In the genomic region with DNA sequence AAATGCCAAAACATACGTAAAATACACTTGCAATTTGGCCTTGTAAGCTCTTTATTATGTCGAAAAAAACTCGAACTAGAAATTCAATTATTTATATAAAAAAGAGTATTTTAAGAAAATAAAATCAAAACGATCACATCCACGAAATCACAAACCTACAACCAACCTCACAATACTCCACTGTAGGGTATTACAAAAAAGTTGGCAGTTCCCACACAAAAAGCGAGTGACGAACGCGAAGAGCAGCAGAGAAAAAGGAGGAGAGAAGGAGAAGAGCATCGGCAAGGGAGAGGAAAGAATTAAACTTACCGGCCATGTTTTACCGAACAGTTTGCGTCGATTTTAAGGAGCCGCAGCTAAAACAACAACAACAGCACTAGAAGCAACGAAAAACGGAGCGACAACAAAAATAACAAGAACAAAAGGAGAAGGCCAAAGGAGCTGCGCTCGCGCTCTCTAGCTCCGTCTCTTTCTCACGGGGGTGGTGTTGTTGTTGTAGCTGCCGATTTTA, we compare ENCODE assay signal across 1 fruit fly cellular context.
TF ChIP-seq lines count a peak whose summit lies in the region.

No protein-coding gene starts in this region.

TF ChIP-seq in whole organism, embryonic, 481 proteins besides CTCF, POLR2A, EP300 and RAD21 (continued from another document):
- TF ChIP-seq hb (GFP tag; IDR thresholded peaks at IDR 0.05; lab: Robert Waterston, UW; ENCODE audit: partially characterized antibody) (no peak), inv (GFP tag; IDR thresholded peaks at IDR 0.05; lab: Robert Waterston, UW; ENCODE audit: partially characterized antibody) (no peak), prd (optimal IDR thresholded peaks at IDR 0.05; lab: Kevin White, UChicago) (no peak), prd (GFP tag; IDR thresholded peaks at IDR 0.05; lab: Robert Waterston, UW) (no peak; the same call in 2 of the 3 replicates), CG10565 (GFP tag; optimal IDR thresholded peaks at IDR 0.05; lab: Kevin White, UChicago) (no peak), hkb (optimal IDR thresholded peaks at IDR 0.05; lab: Kevin White, UChicago) (no peak), hkb (GFP tag; IDR thresholded peaks at IDR 0.05; lab: Robert Waterston, UW) (no peak), CG14441 (GFP tag; IDR thresholded peaks at IDR 0.05; lab: Robert Waterston, UW) (no peak), B-H2 (GFP tag; optimal IDR thresholded peaks at IDR 0.05; lab: Kevin White, UChicago) (no peak), CG2678 (tag; optimal IDR thresholded peaks at IDR 0.05; lab: Kevin White, UChicago) (peak; percentile 36), Sox100B (GFP tag; optimal IDR thresholded peaks at IDR 0.05; lab: Kevin White, UChicago) (no peak), Hr3 (GFP tag; optimal IDR thresholded peaks at IDR 0.05; lab: Kevin White, UChicago) (no peak), sna (GFP tag; IDR thresholded peaks at IDR 0.05; lab: Robert Waterston, UW; ENCODE audit: partially characterized antibody) (no peak), Awh (GFP tag; IDR thresholded peaks at IDR 0.05; lab: Robert Waterston, UW) (no peak), dimm (GFP tag; IDR thresholded peaks at IDR 0.05; lab: Robert Waterston, UW) (no peak), Xrp1 (GFP tag; IDR thresholded peaks at IDR 0.05; lab: Robert Waterston, UW) (no peak), lola (GFP tag; optimal IDR thresholded peaks at IDR 0.05; lab: Kevin White, UChicago) (no peak), Gug (GFP tag; IDR thresholded peaks at IDR 0.05; lab: Robert Waterston, UW) (no peak), CG10366 (GFP tag; IDR thresholded peaks at IDR 0.05; lab: Robert Waterston, UW) (no peak), pita (GFP tag; optimal IDR thresholded peaks at IDR 0.05; lab: Kevin White, UChicago) (no peak), grau (tag; optimal IDR thresholded peaks at IDR 0.05; lab: Kevin White, UChicago) (no peak), cwo (GFP tag; optimal IDR thresholded peaks at IDR 0.05; lab: Kevin White, UChicago) (no peak), exex (tag; optimal IDR thresholded peaks at IDR 0.05; lab: Kevin White, UChicago) (no peak), gcm (GFP tag; optimal IDR thresholded peaks at IDR 0.05; lab: Kevin White, UChicago) (no peak), slp2 (GFP tag; optimal IDR thresholded peaks at IDR 0.05; lab: Kevin White, UChicago) (no peak), tgo (GFP tag; IDR thresholded peaks at IDR 0.05; lab: Robert Waterston, UW) (no peak), mirr (GFP tag; optimal IDR thresholded peaks at IDR 0.05; lab: Kevin White, UChicago) (no peak), Dip3 (GFP tag; optimal IDR thresholded peaks at IDR 0.05; lab: Kevin White, UChicago) (no peak), PHDP (tag; optimal IDR thresholded peaks at IDR 0.05; lab: Kevin White, UChicago) (no peak), corto (GFP tag; optimal IDR thresholded peaks at IDR 0.05; lab: Kevin White, UChicago) (no peak), gt (GFP tag; IDR thresholded peaks at IDR 0.05; lab: Robert Waterston, UW) (no peak), Poxn (GFP tag; IDR thresholded peaks at IDR 0.05; lab: Robert Waterston, UW) (no peak), CG3995 (GFP tag; optimal IDR thresholded peaks at IDR 0.05; lab: Kevin White, UChicago) (no peak), Oaz (GFP tag; IDR thresholded peaks at IDR 0.05; lab: Robert Waterston, UW) (no peak), CG4328 (GFP tag; optimal IDR thresholded peaks at IDR 0.05; lab: Kevin White, UChicago) (no peak), CG18599 (GFP tag; optimal IDR thresholded peaks at IDR 0.05; lab: Kevin White, UChicago) (peak; percentile 45), org-1 (GFP tag; optimal IDR thresholded peaks at IDR 0.05; lab: Kevin White, UChicago) (no peak), CG31224 (GFP tag; IDR thresholded peaks at IDR 0.05; lab: Robert Waterston, UW) (no peak), CG2199 (GFP tag; IDR thresholded peaks at IDR 0.05; lab: Robert Waterston, UW) (no peak), insv (GFP tag; optimal IDR thresholded peaks at IDR 0.05; lab: Kevin White, UChicago) (no peak), CG13287 (GFP tag; IDR thresholded peaks at IDR 0.05; lab: Robert Waterston, UW; ENCODE audit: partially characterized antibody) (no peak), CG14710 (tag; optimal IDR thresholded peaks at IDR 0.05; lab: Kevin White, UChicago) (no peak), Bgb (GFP tag; IDR thresholded peaks at IDR 0.05; lab: Robert Waterston, UW; ENCODE audit: partially characterized antibody) (no peak), CG30403 (GFP tag; optimal IDR thresholded peaks at IDR 0.05; lab: Kevin White, UChicago) (peak; percentile 30), CG8478 (optimal IDR thresholded peaks at IDR 0.05; lab: Kevin White, UChicago) (no peak), CG16863 (GFP tag; optimal IDR thresholded peaks at IDR 0.05; lab: Kevin White, UChicago) (no peak), bigmax (GFP tag; optimal IDR thresholded peaks at IDR 0.05; lab: Kevin White, UChicago) (no peak), chif (GFP tag; optimal IDR thresholded peaks at IDR 0.05; lab: Kevin White, UChicago) (no peak), CG6854 (GFP tag; optimal IDR thresholded peaks at IDR 0.05; lab: Kevin White, UChicago) (no peak), CG1647 (GFP tag; optimal IDR thresholded peaks at IDR 0.05; lab: Kevin White, UChicago) (no peak), CG4707 (GFP tag; optimal IDR thresholded peaks at IDR 0.05; lab: Kevin White, UChicago) (no peak), Hand (GFP tag; optimal IDR thresholded peaks at IDR 0.05; lab: Kevin White, UChicago) (no peak), h (optimal IDR thresholded peaks at IDR 0.05; lab: Kevin White, UChicago) (no peak), CG5180 (GFP tag; optimal IDR thresholded peaks at IDR 0.05; lab: Kevin White, UChicago) (no peak), CG6272 (GFP tag; IDR thresholded peaks at IDR 0.05; lab: Robert Waterston, UW) (no peak), CG11504 (tag; optimal IDR thresholded peaks at IDR 0.05; lab: Kevin White, UChicago) (peak; percentile 35), ase (GFP tag; IDR thresholded peaks at IDR 0.05; lab: Robert Waterston, UW) (no peak), CG6765 (GFP tag; optimal IDR thresholded peaks at IDR 0.05; lab: Kevin White, UChicago) (no peak)
